Worm (Caenorhabditis elegans): ENCODE results near the gene C03H5.6.

Gene C03H5.6

ce11 chrII:387844-388355, 11.3 kb downstream of the C03H5.6 start:
- TF ChIP-seq elt-2 (tag; optimal IDR thresholded peaks at IDR 0.05): peak; percentile 12
- no peak for TF ChIP-seq pqm-1 (tag; optimal IDR thresholded peaks at IDR 0.05)

ce11 chrII:385957-386356, 13.3 kb downstream of the C03H5.6 start, which contains the start of gene C03H5.3:
C03H5.3 (plus strand) TSS chrII:386088.
- TF ChIP-seq fkh-10 (GFP tag; optimal IDR thresholded peaks at IDR 0.05) (no peak), nhr-23 (tag; optimal IDR thresholded peaks at IDR 0.05) (peak; percentile 25), nfya-1 (tag; optimal IDR thresholded peaks at IDR 0.05; ENCODE audit: insufficient read depth) (peak; percentile 53), daf-12 (tag; optimal IDR thresholded peaks at IDR 0.05) (no peak), nhr-11 (tag; optimal IDR thresholded peaks at IDR 0.05) (no peak), pha-4 (tag; optimal IDR thresholded peaks at IDR 0.05) (no peak), ceh-16 (tag; optimal IDR thresholded peaks at IDR 0.05) (no peak), fkh-2 (tag; optimal IDR thresholded peaks at IDR 0.05) (no peak), hmg-11 (tag; optimal IDR thresholded peaks at IDR 0.05) (peak; percentile 45), tbx-2 (tag; optimal IDR thresholded peaks at IDR 0.05) (no peak), zag-1 (tag; optimal IDR thresholded peaks at IDR 0.05) (no peak), elt-1 (tag; optimal IDR thresholded peaks at IDR 0.05) (no peak), lin-15B (tag; optimal IDR thresholded peaks at IDR 0.05) (peak; percentile 65)

- TF ChIP-seq nhr-11 (tag; optimal IDR thresholded peaks at IDR 0.05): no peak
- TF ChIP-seq fkh-10 (GFP tag; optimal IDR thresholded peaks at IDR 0.05): no peak
- TF ChIP-seq lsy-12 (tag; optimal IDR thresholded peaks at IDR 0.05): no peak
- TF ChIP-seq ceh-82 (tag; optimal IDR thresholded peaks at IDR 0.05): no peak
- no peak for TF ChIP-seq pqm-1 (tag; optimal IDR thresholded peaks at IDR 0.05)
- TF ChIP-seq nhr-43 (tag; optimal IDR thresholded peaks at IDR 0.05; ENCODE audit: poor library complexity, severe bottlenecking): no peak
- TF ChIP-seq elt-1 (tag; optimal IDR thresholded peaks at IDR 0.05): no peak
- TF ChIP-seq ZK546.5 (tag; optimal IDR thresholded peaks at IDR 0.05): no peak
- TF ChIP-seq ztf-11 (tag; optimal IDR thresholded peaks at IDR 0.05): no peak
- no peak for TF ChIP-seq ama-1 (optimal IDR thresholded peaks at IDR 0.05)
- TF ChIP-seq nfya-1 (tag; optimal IDR thresholded peaks at IDR 0.05; ENCODE audit: insufficient read depth): no peak
- TF ChIP-seq pha-4 (tag; optimal IDR thresholded peaks at IDR 0.05): no peak
Observed at ce11 chrII:385258-385657, 14.0 kb downstream of the C03H5.6 start, which contains the start of gene C03H5.5. C03H5.5 (minus strand) TSS chrII:385358.

ce11 chrII:379935-380334, 19.3 kb downstream of the C03H5.6 start, which contains the start of gene C03H5.7:
C03H5.7 (plus strand) TSS chrII:380235.
- TF ChIP-seq ama-1 (optimal IDR thresholded peaks at IDR 0.05): no peak
- no peak for TF ChIP-seq pha-4 (tag; optimal IDR thresholded peaks at IDR 0.05)
- TF ChIP-seq zag-1 (tag; optimal IDR thresholded peaks at IDR 0.05): no peak
- TF ChIP-seq egl-27 (tag; optimal IDR thresholded peaks at IDR 0.05): no peak
- TF ChIP-seq aly-2 (tag; optimal IDR thresholded peaks at IDR 0.05): no peak
- no peak for TF ChIP-seq nhr-77 (tag; optimal IDR thresholded peaks at IDR 0.05)

- no peak for TF ChIP-seq jun-1 (tag; optimal IDR thresholded peaks at IDR 0.05)
- no peak for TF ChIP-seq daf-12 (tag; optimal IDR thresholded peaks at IDR 0.05)
- TF ChIP-seq sea-2 (GFP tag; optimal IDR thresholded peaks at IDR 0.05): no peak
- TF ChIP-seq nhr-67 (tag; optimal IDR thresholded peaks at IDR 0.05): no peak
- no peak for TF ChIP-seq skn-1 (tag; optimal IDR thresholded peaks at IDR 0.05)
Observed at ce11 chrII:378351-378750, 20.9 kb downstream of the C03H5.6 start, which contains the start of gene C03H5.9. C03H5.9 (plus strand) TSS chrII:378651.

ce11 chrII:374950-375349, 24.3 kb downstream of the C03H5.6 start, which contains the start of gene C03H5.4:
C03H5.4 (plus strand) TSS chrII:375250.
- TF ChIP-seq lin-39 (tag; optimal IDR thresholded peaks at IDR 0.05): no peak
- no peak for TF ChIP-seq egl-5 (tag; optimal IDR thresholded peaks at IDR 0.05)
- no peak for TF ChIP-seq aly-2 (tag; optimal IDR thresholded peaks at IDR 0.05)
- TF ChIP-seq fkh-2 (tag; optimal IDR thresholded peaks at IDR 0.05): no peak
- TF ChIP-seq nhr-67 (tag; optimal IDR thresholded peaks at IDR 0.05): no peak
- no peak for TF ChIP-seq ceh-28 (tag; optimal IDR thresholded peaks at IDR 0.05)
- no peak for TF ChIP-seq nhr-25 (tag; optimal IDR thresholded peaks at IDR 0.05)
- no peak for TF ChIP-seq elt-2 (tag; optimal IDR thresholded peaks at IDR 0.05)
- no peak for TF ChIP-seq unc-39 (tag; optimal IDR thresholded peaks at IDR 0.05)
- TF ChIP-seq eor-1 (tag; optimal IDR thresholded peaks at IDR 0.05): no peak
- TF ChIP-seq snpc-4 (tag; optimal IDR thresholded peaks at IDR 0.05): no peak
- TF ChIP-seq pqm-1 (tag; optimal IDR thresholded peaks at IDR 0.05): no peak
- TF ChIP-seq tbx-2 (tag; optimal IDR thresholded peaks at IDR 0.05): no peak
- no peak for TF ChIP-seq elt-1 (tag; optimal IDR thresholded peaks at IDR 0.05)
- TF ChIP-seq nhr-77 (tag; optimal IDR thresholded peaks at IDR 0.05): no peak
- no peak for TF ChIP-seq mdl-1 (tag; optimal IDR thresholded peaks at IDR 0.05)
- no peak for TF ChIP-seq nhr-12 (tag; optimal IDR thresholded peaks at IDR 0.05)

Measured in whole organism, L3 larva.